Worm (Caenorhabditis elegans) whole organism, L1 larva: ENCODE data around the gene M60.6.

Source experiments
- C34B4.2 ChIP-seq: sonication (generic microtip); optimal IDR thresholded peaks from 2 replicates; lab custom pipeline; 2017; ENCODE audit warnings: mild to moderate bottlenecking, missing genetic modification characterization, missing compliant biosample characterization
- ces-1 ChIP-seq: fragments of 150-350 bp; optimal IDR thresholded peaks from 2 replicates; lab custom pipeline; 2014; ENCODE audit warnings: missing biosample characterization, missing genetic modification reagents, missing genetic modification characterization
- fos-1 ChIP-seq: fragments of 150-350 bp; optimal IDR thresholded peaks from 2 replicates; lab custom pipeline; 2014; ENCODE audit warnings: missing biosample characterization, missing genetic modification characterization
- snpc-4 ChIP-seq: fragments of 150-350 bp; optimal IDR thresholded peaks from 2 replicates; lab custom pipeline; 2014; ENCODE audit warnings: missing biosample characterization, missing genetic modification characterization

- TF ChIP-seq fos-1 (tag; lab: Kevin White, UChicago) (no peak), ces-1 (GFP tag; lab: Kevin White, UChicago) (no peak), C34B4.2 (no peak), snpc-4 (tag; lab: Kevin White, UChicago) (no peak)
These were observed 18.8 kb upstream of the M60.6 start, which contains the start of gene cutl-29 for ce11 chrX:8270971-8271553.
